Worm (Caenorhabditis elegans) whole organism, L3 larva: ENCODE data around the gene str-261.

Experiments
- R02D3.7 ChIP-seq: fragments of 150-350 bp; optimal IDR thresholded peaks from 2 replicates; lab custom pipeline; 2014; ENCODE audit warnings: missing biosample characterization, missing genetic modification characterization
- ZK546.5 ChIP-seq: sonication (generic microtip); optimal IDR thresholded peaks from 2 replicates; lab custom pipeline; 2017; ENCODE audit warnings: missing biosample characterization, missing genetic modification characterization
- aly-2 ChIP-seq: fragments of 150-350 bp; optimal IDR thresholded peaks from 2 replicates; lab custom pipeline; 2014; ENCODE audit warnings: missing biosample characterization, missing genetic modification characterization
- ama-1 ChIP-seq: fragments of 150-350 bp; optimal IDR thresholded peaks from 2 replicates; lab custom pipeline; 2018
- ceh-16 ChIP-seq: sonication (generic microtip); optimal IDR thresholded peaks from 2 replicates; lab custom pipeline; 2017; ENCODE audit warnings: missing biosample characterization, missing genetic modification characterization
- ceh-28 ChIP-seq: fragments of 150-350 bp; optimal IDR thresholded peaks from 2 replicates; lab custom pipeline; 2014; ENCODE audit warnings: missing biosample characterization, missing genetic modification reagents, missing genetic modification characterization
- ceh-82 ChIP-seq: fragments of 150-350 bp; optimal IDR thresholded peaks from 2 replicates; lab custom pipeline; 2014; ENCODE audit warnings: missing biosample characterization, missing genetic modification characterization
- ceh-9 ChIP-seq: sonication (generic microtip); optimal IDR thresholded peaks from 2 replicates; lab custom pipeline; 2018; ENCODE audit warnings: missing biosample characterization, missing genetic modification characterization
- daf-12 ChIP-seq: fragments of 150-350 bp; optimal IDR thresholded peaks from 2 replicates; lab custom pipeline; 2014; ENCODE audit warnings: missing biosample characterization, missing genetic modification reagents, missing genetic modification characterization
- egl-27 ChIP-seq: sonication (generic microtip); optimal IDR thresholded peaks from 4 replicates; lab custom pipeline; 2017; ENCODE audit warnings: missing biosample characterization, missing genetic modification reagents, missing genetic modification characterization
- egl-5 ChIP-seq: fragments of 150-350 bp; optimal IDR thresholded peaks from 2 replicates; lab custom pipeline; 2017; ENCODE audit warnings: missing biosample characterization, missing genetic modification reagents, missing genetic modification characterization, inconsistent platforms
- elt-1 ChIP-seq: fragments of 150-350 bp; optimal IDR thresholded peaks from 2 replicates; lab custom pipeline; 2014; ENCODE audit warnings: missing biosample characterization, missing genetic modification characterization
- elt-2 ChIP-seq: sonication (generic microtip); optimal IDR thresholded peaks from 2 replicates; lab custom pipeline; 2016; ENCODE audit warnings: missing genetic modification reagents, mild to moderate bottlenecking, missing genetic modification characterization, missing compliant biosample characterization
- elt-3 ChIP-seq, 3 experiments: fragments of 150-350 bp in 1 of 3; sonication (generic microtip) in 2 of 3; optimal IDR thresholded peaks; 2 replicates in 2 of 3; 4 replicates in 1 of 3; lab custom pipeline; 2014 to 2017; ENCODE audit warnings: missing biosample characterization in 3 of 3, missing genetic modification characterization in 3 of 3
- eor-1 ChIP-seq, 2 experiments: fragments of 150-350 bp; optimal IDR thresholded peaks; 2 replicates each; lab custom pipeline; 2014 to 2018; ENCODE audit warnings: missing biosample characterization in 2 of 2, missing genetic modification characterization in 2 of 2
- fkh-10 ChIP-seq: sonication (generic microtip); optimal IDR thresholded peaks from 2 replicates; lab custom pipeline; 2017; ENCODE audit warnings: missing biosample characterization, missing genetic modification reagents, missing genetic modification characterization
- fkh-2 ChIP-seq: fragments of 150-350 bp; optimal IDR thresholded peaks from 2 replicates; lab custom pipeline; 2014; ENCODE audit warnings: missing biosample characterization, missing genetic modification reagents, missing genetic modification characterization
- fos-1 ChIP-seq: fragments of 150-350 bp; optimal IDR thresholded peaks from 2 replicates; lab custom pipeline; 2014; ENCODE audit warnings: missing biosample characterization, missing genetic modification characterization
- hmg-11 ChIP-seq: sonication (generic microtip); optimal IDR thresholded peaks from 2 replicates; lab custom pipeline; 2016; ENCODE audit warnings: missing genetic modification characterization, missing compliant biosample characterization
- jun-1 ChIP-seq: fragments of 150-350 bp; optimal IDR thresholded peaks from 2 replicates; lab custom pipeline; 2014; ENCODE audit warnings: missing biosample characterization, missing genetic modification reagents, missing genetic modification characterization
- lin-15B ChIP-seq: fragments of 150-350 bp; optimal IDR thresholded peaks from 2 replicates; lab custom pipeline; 2014; ENCODE audit warnings: missing biosample characterization, missing genetic modification characterization
- lin-39 ChIP-seq: fragments of 150-350 bp; optimal IDR thresholded peaks from 2 replicates; lab custom pipeline; 2018; ENCODE audit warnings: missing biosample characterization, missing genetic modification reagents, missing genetic modification characterization
- lsy-12 ChIP-seq: sonication (generic microtip); optimal IDR thresholded peaks from 2 replicates; lab custom pipeline; 2016; ENCODE audit warnings: mild to moderate bottlenecking, missing genetic modification characterization, missing compliant biosample characterization
- mdl-1 ChIP-seq: fragments of 150-350 bp; optimal IDR thresholded peaks from 2 replicates; lab custom pipeline; 2014; ENCODE audit warnings: missing biosample characterization, missing genetic modification characterization
- mml-1 ChIP-seq: fragments of 150-350 bp; sonication (generic microtip); optimal IDR thresholded peaks from 3 replicates; lab custom pipeline; 2014; ENCODE audit warnings: missing biosample characterization, missing genetic modification characterization
- nfya-1 ChIP-seq: sonication (generic microtip); optimal IDR thresholded peaks from 2 replicates; lab custom pipeline; 2017; ENCODE audit warnings: missing genetic modification characterization, mild to moderate bottlenecking, missing compliant biosample characterization, antibody characterized with exemption, moderate library complexity; ENCODE audit not compliant: insufficient read depth
- nhr-11 ChIP-seq: fragments of 150-350 bp; optimal IDR thresholded peaks from 2 replicates; lab custom pipeline; 2014; ENCODE audit warnings: missing biosample characterization, missing genetic modification characterization
- nhr-12 ChIP-seq: fragments of 150-350 bp; optimal IDR thresholded peaks from 2 replicates; lab custom pipeline; 2014; ENCODE audit warnings: missing biosample characterization, missing genetic modification characterization
- nhr-23 ChIP-seq: fragments of 150-350 bp; optimal IDR thresholded peaks from 2 replicates; lab custom pipeline; 2014; ENCODE audit warnings: missing biosample characterization, missing genetic modification reagents, missing genetic modification characterization
- nhr-237 ChIP-seq: fragments of 150-350 bp; optimal IDR thresholded peaks from 2 replicates; lab custom pipeline; 2014; ENCODE audit warnings: missing biosample characterization, missing genetic modification characterization
- nhr-25 ChIP-seq: sonication (generic microtip); optimal IDR thresholded peaks from 2 replicates; lab custom pipeline; 2017; ENCODE audit warnings: missing biosample characterization, missing genetic modification characterization
- nhr-28 ChIP-seq: fragments of 150-350 bp; optimal IDR thresholded peaks from 2 replicates; lab custom pipeline; 2014; ENCODE audit warnings: missing biosample characterization, missing genetic modification characterization
- nhr-43 ChIP-seq: sonication (generic microtip); optimal IDR thresholded peaks from 2 replicates; lab custom pipeline; 2016; ENCODE audit warnings: mild to moderate bottlenecking, missing genetic modification characterization, missing compliant biosample characterization; ENCODE audit not compliant: poor library complexity, severe bottlenecking
- nhr-67 ChIP-seq: fragments of 150-350 bp; optimal IDR thresholded peaks from 2 replicates; lab custom pipeline; 2014; ENCODE audit warnings: missing biosample characterization, missing genetic modification characterization
- nhr-76 ChIP-seq: fragments of 150-350 bp; sonication (generic microtip); optimal IDR thresholded peaks from 5 replicates; lab custom pipeline; 2014; ENCODE audit warnings: missing biosample characterization, missing genetic modification characterization
- nhr-77 ChIP-seq: fragments of 150-350 bp; optimal IDR thresholded peaks from 2 replicates; lab custom pipeline; 2014; ENCODE audit warnings: missing biosample characterization, missing genetic modification characterization
- pha-4 ChIP-seq: fragments of 150-350 bp; optimal IDR thresholded peaks from 2 replicates; lab custom pipeline; 2014; ENCODE audit warnings: missing biosample characterization, missing genetic modification reagents, missing genetic modification characterization
- pqm-1 ChIP-seq: fragments of 150-350 bp; optimal IDR thresholded peaks from 2 replicates; lab custom pipeline; 2017; ENCODE audit warnings: missing biosample characterization, missing genetic modification characterization, inconsistent platforms
- sea-2 ChIP-seq: fragments of 150-350 bp; sonication (generic microtip); optimal IDR thresholded peaks from 4 replicates; lab custom pipeline; 2014; ENCODE audit warnings: missing biosample characterization, missing genetic modification reagents, missing genetic modification characterization
- skn-1 ChIP-seq: fragments of 150-350 bp; optimal IDR thresholded peaks from 2 replicates; lab custom pipeline; 2014; ENCODE audit warnings: missing biosample characterization, missing genetic modification characterization
- snpc-4 ChIP-seq: fragments of 150-350 bp; optimal IDR thresholded peaks from 2 replicates; lab custom pipeline; 2014; ENCODE audit warnings: missing biosample characterization, missing genetic modification characterization
- tbx-2 ChIP-seq: sonication (generic microtip); optimal IDR thresholded peaks from 2 replicates; lab custom pipeline; 2016; ENCODE audit warnings: mild to moderate bottlenecking, missing genetic modification characterization, missing compliant biosample characterization
- unc-39 ChIP-seq: sonication (generic microtip); optimal IDR thresholded peaks from 4 replicates; lab custom pipeline; 2017; ENCODE audit warnings: missing biosample characterization, missing genetic modification characterization
- unc-62 ChIP-seq: fragments of 150-350 bp; sonication (generic microtip); optimal IDR thresholded peaks from 4 replicates; lab custom pipeline; 2014; ENCODE audit warnings: missing biosample characterization, missing genetic modification reagents, missing genetic modification characterization
- zag-1 ChIP-seq: fragments of 150-350 bp; optimal IDR thresholded peaks from 2 replicates; lab custom pipeline; 2014; ENCODE audit warnings: missing biosample characterization, missing genetic modification characterization
- ztf-11 ChIP-seq: fragments of 150-350 bp; optimal IDR thresholded peaks from 2 replicates; lab custom pipeline; 2014; ENCODE audit warnings: missing biosample characterization, missing genetic modification characterization
- ztf-4 ChIP-seq: fragments of 150-350 bp; optimal IDR thresholded peaks from 2 replicates; lab custom pipeline; 2014; ENCODE audit warnings: missing biosample characterization, missing genetic modification characterization

Gene str-261

DNA sequence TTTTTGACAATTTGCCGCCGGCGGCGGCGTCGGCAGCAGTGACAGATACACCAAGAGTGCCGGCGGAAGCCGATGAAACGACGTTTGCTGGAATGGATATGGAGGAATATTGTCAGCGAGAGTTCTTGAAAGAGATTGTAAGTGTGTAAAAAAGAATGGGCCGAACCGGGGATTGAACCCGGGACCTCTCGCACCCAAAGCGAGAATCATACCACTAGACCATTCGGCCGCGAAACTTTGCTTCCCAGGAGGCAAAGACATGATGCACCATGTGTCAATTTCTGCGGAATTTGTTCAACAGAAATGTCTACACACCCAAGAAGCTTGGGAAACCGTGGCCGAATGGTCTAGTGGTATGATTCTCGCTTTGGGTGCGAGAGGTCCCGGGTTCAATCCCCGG is 7.6 kb upstream of the str-261 start:
- TF ChIP-seq elt-1 (tag; lab: Kevin White, UChicago) (no peak), sea-2 (no peak), ceh-28 (no peak), snpc-4 (tag; lab: Kevin White, UChicago) (peak; percentile 71), fkh-10 (GFP tag; lab: Kevin White, UChicago) (no peak), zag-1 (no peak), ama-1 (lab: Kevin White, UChicago) (no peak), nhr-11 (tag; lab: Kevin White, UChicago) (no peak), aly-2 (tag; lab: Kevin White, UChicago) (peak; percentile 22), ztf-4 (tag; lab: Kevin White, UChicago) (no peak), jun-1 (tag; lab: Kevin White, UChicago) (peak; percentile 37), R02D3.7 (tag; lab: Kevin White, UChicago) (peak; percentile 30), mdl-1 (tag; lab: Kevin White, UChicago) (no peak), pqm-1 (tag; lab: Kevin White, UChicago) (no peak), nhr-28 (tag; lab: Kevin White, UChicago) (no peak), skn-1 (tag; lab: Kevin White, UChicago) (peak; percentile 84), nhr-23 (tag; lab: Kevin White, UChicago) (peak; percentile 45), unc-39 (tag; lab: Kevin White, UChicago) (no peak), ceh-16 (tag; lab: Kevin White, UChicago) (peak; percentile 25), fos-1 (tag; lab: Kevin White, UChicago) (no peak), nhr-76 (tag; lab: Kevin White, UChicago) (no peak), lin-15B (peak; percentile 34), nhr-237 (no peak), nfya-1 (tag; lab: Kevin White, UChicago) (peak; percentile 86), hmg-11 (tag; lab: Kevin White, UChicago) (peak; percentile 87), nhr-25 (peak; percentile 58), nhr-67 (no peak), elt-2 (tag; lab: Kevin White, UChicago) (peak; percentile 40), lsy-12 (peak; percentile 86), ztf-11 (tag; lab: Kevin White, UChicago) (no peak), nhr-12 (no peak), elt-3 (tag; optimal IDR thresholded peaks at IDR 0.05; lab: Kevin White, UChicago) (peak in 1 of 3 experiments; percentile 41), egl-5 (tag; lab: Kevin White, UChicago) (peak; percentile 33), lin-39 (tag; lab: Kevin White, UChicago) (peak; percentile 54), mml-1 (tag; lab: Kevin White, UChicago) (no peak), ceh-82 (tag; lab: Kevin White, UChicago) (peak; percentile 59), nhr-77 (tag; lab: Kevin White, UChicago) (peak; percentile 54), nhr-43 (tag; lab: Kevin White, UChicago) (peak; percentile 82), eor-1 (tag; optimal IDR thresholded peaks at IDR 0.05; lab: Kevin White, UChicago) (no peak), pha-4 (tag; lab: Kevin White, UChicago) (peak; percentile 76), egl-27 (no peak), ZK546.5 (tag; lab: Kevin White, UChicago) (no peak), tbx-2 (tag; lab: Kevin White, UChicago) (peak; percentile 64), ceh-9 (tag; lab: Kevin White, UChicago) (no peak), fkh-2 (tag; lab: Kevin White, UChicago) (no peak), daf-12 (tag; lab: Kevin White, UChicago) (no peak), unc-62 (GFP tag; lab: Kevin White, UChicago) (no peak)
